Worm (Caenorhabditis elegans): ENCODE data around the gene F11E6.9.
A peak's percentile ranks its signal among the peaks of the same experiment; 100 is the strongest.

Gene F11E6.9

DNA sequence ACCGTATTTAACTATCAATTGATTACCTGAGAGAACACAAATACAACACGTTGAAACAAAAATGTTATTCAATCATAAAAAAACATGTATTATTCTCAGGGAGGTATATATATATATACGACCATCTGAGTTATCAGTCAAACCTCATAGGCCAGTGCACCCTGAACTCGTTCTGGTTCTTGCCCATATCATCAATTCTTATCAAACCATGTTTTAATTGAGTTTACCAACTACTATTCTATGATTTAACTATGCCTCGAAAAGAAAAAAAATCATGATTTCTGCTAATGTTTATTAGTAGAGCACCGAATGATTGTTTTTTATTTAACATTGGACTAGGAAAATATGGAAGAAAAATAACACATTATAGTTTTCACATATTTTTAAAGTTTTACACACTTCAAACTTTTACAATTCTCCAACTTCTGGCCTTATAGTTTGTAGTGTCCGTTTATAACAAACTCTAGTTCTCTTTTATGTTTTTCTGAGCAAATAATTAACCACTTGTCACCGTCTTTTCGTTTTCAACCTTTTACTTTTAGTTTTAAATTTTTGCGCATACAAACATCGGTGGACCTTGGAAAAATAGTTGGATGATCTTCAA lies 42.8 kb downstream of the F11E6.9 start:
- TF ChIP-seq ahr-1 (tag; optimal IDR thresholded peaks at IDR 0.05) (no peak), elt-2 (tag; optimal IDR thresholded peaks at IDR 0.05) (peak; percentile 10), ceh-30 (tag; optimal IDR thresholded peaks at IDR 0.05) (no peak)

DNA sequence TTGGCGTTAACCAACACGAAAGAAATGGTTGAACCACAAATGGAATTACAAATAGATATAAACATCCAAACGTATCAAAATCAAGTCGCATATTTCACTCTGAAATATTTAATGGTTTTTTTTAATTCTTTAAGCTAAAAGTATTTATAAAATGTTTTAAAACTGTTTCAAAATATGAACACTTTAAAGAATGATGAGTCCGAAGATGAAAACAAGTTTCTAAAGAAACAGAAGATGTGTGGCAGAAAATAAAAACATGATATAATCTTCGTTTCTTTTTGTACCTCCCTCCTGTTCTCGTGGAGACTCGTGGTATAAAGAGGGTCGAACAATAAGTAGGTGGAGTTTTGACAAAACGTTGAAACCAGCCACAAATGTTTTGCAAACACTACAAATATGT lies 43.9 kb downstream of the F11E6.9 start, which contains the start of gene lact-6:
lact-6 (minus strand) TSS at position 101 of the 400 bp plus-strand sequence.
- TF ChIP-seq ceh-18 (tag; optimal IDR thresholded peaks at IDR 0.05), result no peak
- no peak for TF ChIP-seq pat-9 (tag; optimal IDR thresholded peaks at IDR 0.05)
- TF ChIP-seq che-1 (tag; optimal IDR thresholded peaks at IDR 0.05), result no peak
- no peak for TF ChIP-seq sox-4 (tag; optimal IDR thresholded peaks at IDR 0.05)
- TF ChIP-seq lin-11 (tag; optimal IDR thresholded peaks at IDR 0.05), result no peak
- TF ChIP-seq pqm-1 (tag; optimal IDR thresholded peaks at IDR 0.05), result no peak
- no peak for TF ChIP-seq nfya-1 (tag; optimal IDR thresholded peaks at IDR 0.05)
- TF ChIP-seq elt-4 (tag; optimal IDR thresholded peaks at IDR 0.05), result no peak
- no peak for TF ChIP-seq dve-1 (tag; optimal IDR thresholded peaks at IDR 0.05)
- TF ChIP-seq nhr-11 (tag; optimal IDR thresholded peaks at IDR 0.05), result no peak
- no peak for TF ChIP-seq ceh-2 (tag; optimal IDR thresholded peaks at IDR 0.05)
- no peak for TF ChIP-seq Y22D7AL.16 (tag; optimal IDR thresholded peaks at IDR 0.05)
- TF ChIP-seq sox-2 (GFP tag; IDR thresholded peaks at IDR 0.05), result no peak
- TF ChIP-seq hlh-30 (tag; optimal IDR thresholded peaks at IDR 0.05; ENCODE audit: insufficient read depth), result no peak

DNA sequence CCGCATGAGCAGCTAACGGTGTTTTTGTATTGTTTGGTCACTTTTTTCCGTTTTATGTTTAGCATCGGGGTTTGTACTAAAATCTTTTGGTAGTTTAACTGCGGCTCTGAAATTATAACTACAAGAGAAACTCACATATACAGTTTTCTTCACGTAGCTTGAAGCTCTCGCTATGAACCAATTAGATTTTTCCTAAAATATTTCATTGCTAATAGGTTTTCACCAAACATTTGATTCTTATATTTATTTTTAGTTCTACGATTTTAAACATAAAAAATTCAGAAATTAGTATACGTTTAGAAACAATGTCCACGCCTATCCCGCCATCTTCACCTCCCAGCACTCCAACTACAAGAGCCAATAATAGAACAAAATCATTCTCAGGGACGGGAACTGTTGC lies 47.7 kb downstream of the F11E6.9 start, which contains the start of gene C06A12.3:
C06A12.3 (plus strand) TSS at position 301 of the 400 bp plus-strand sequence.
- TF ChIP-seq ceh-31 (tag; optimal IDR thresholded peaks at IDR 0.05) (no peak), ttx-3 (tag; optimal IDR thresholded peaks at IDR 0.05) (no peak), C38D4.7 (GFP tag; optimal IDR thresholded peaks at IDR 0.05) (no peak)

DNA sequence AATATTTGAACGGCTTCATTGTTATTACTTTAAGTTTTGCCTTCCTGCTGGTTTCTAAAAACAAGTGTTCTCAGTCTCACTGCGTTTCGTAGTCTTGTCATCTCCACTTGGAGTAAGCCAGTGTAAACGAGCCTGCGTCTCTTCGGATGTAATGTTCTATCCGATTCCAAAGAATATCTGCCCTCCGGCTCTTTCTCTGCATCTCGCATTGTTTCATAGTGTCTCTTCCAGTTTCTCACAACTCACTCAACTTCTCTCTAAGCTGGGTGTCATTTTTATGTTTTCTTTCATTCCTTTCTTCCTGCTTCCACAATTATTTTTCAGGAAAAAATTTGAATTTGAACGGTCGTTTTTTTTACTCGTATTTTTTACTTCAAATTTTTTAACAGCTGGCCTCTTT lies 48.2 kb downstream of the F11E6.9 start:
- no peak for TF ChIP-seq nfya-1 (tag; optimal IDR thresholded peaks at IDR 0.05)
- TF ChIP-seq pha-4 (tag; optimal IDR thresholded peaks at IDR 0.05), result no peak
- no peak for TF ChIP-seq ceh-2 (tag; optimal IDR thresholded peaks at IDR 0.05)
- TF ChIP-seq ama-1 (optimal IDR thresholded peaks at IDR 0.05), result no peak
- no peak for TF ChIP-seq fkh-10 (GFP tag; optimal IDR thresholded peaks at IDR 0.05)
- no peak for TF ChIP-seq ceh-31 (tag; optimal IDR thresholded peaks at IDR 0.05)
- TF ChIP-seq ceh-22 (tag; optimal IDR thresholded peaks at IDR 0.05), result no peak
- TF ChIP-seq ceh-30 (tag; optimal IDR thresholded peaks at IDR 0.05), result no peak
- no peak for TF ChIP-seq tbx-2 (tag; optimal IDR thresholded peaks at IDR 0.05)
- TF ChIP-seq hlh-8 (tag; optimal IDR thresholded peaks at IDR 0.05), result no peak
- TF ChIP-seq ztf-16 (tag; optimal IDR thresholded peaks at IDR 0.05), result no peak
- no peak for TF ChIP-seq C38D4.7 (GFP tag; optimal IDR thresholded peaks at IDR 0.05)
- TF ChIP-seq eyg-1 (tag; optimal IDR thresholded peaks at IDR 0.05), result no peak
- TF ChIP-seq ceh-34 (tag; optimal IDR thresholded peaks at IDR 0.05), result no peak
